Worm (Caenorhabditis elegans) whole organism, mixed stage, embryonic: ENCODE data around the gene F38A1.6.

Experiments used
- M03D4.4 ChIP-seq: sonication (generic microtip); optimal IDR thresholded peaks from 2 replicates; lab custom pipeline; 2017; ENCODE audit warnings: mild to moderate bottlenecking, missing genetic modification characterization, missing compliant biosample characterization
- bed-3 ChIP-seq: fragments of 200-800 bp; sonication (Bioruptor generic); optimal IDR thresholded peaks from 3 replicates; lab custom pipeline; 2018; ENCODE audit warnings: mild to moderate bottlenecking, missing genetic modification characterization, moderate library complexity, missing compliant biosample characterization
- ces-1 ChIP-seq: fragments of 150-350 bp; optimal IDR thresholded peaks from 2 replicates; lab custom pipeline; 2014; ENCODE audit warnings: missing biosample characterization, missing genetic modification reagents, missing genetic modification characterization
- elt-1 ChIP-seq: sonication (generic microtip); optimal IDR thresholded peaks from 2 replicates; lab custom pipeline; 2017; ENCODE audit warnings: missing genetic modification characterization, mild to moderate bottlenecking, missing compliant biosample characterization, antibody characterized with exemption, moderate library complexity, borderline replicate concordance; ENCODE audit not compliant: insufficient read depth
- lin-13 ChIP-seq: fragments of 150-350 bp; optimal IDR thresholded peaks from 2 replicates; lab custom pipeline; 2014; ENCODE audit warnings: missing biosample characterization, missing genetic modification characterization
- nhr-237 ChIP-seq: fragments of 150-350 bp; optimal IDR thresholded peaks from 2 replicates; lab custom pipeline; 2014; ENCODE audit warnings: missing biosample characterization, missing genetic modification characterization
- nhr-28 ChIP-seq: fragments of 150-350 bp; optimal IDR thresholded peaks from 2 replicates; lab custom pipeline; 2014; ENCODE audit warnings: missing biosample characterization, missing genetic modification characterization
- pha-4 ChIP-seq: fragments of 150-350 bp; optimal IDR thresholded peaks from 2 replicates; lab custom pipeline; 2018; ENCODE audit warnings: missing biosample characterization, missing genetic modification reagents, missing genetic modification characterization
- tbx-8 ChIP-seq: fragments of 200-800 bp; sonication (Bioruptor generic); optimal IDR thresholded peaks from 2 replicates; lab custom pipeline; 2018; ENCODE audit warnings: mild to moderate bottlenecking, missing genetic modification characterization, moderate library complexity, missing compliant biosample characterization
- unc-120 ChIP-seq: sonication (generic microtip); optimal IDR thresholded peaks from 2 replicates; lab custom pipeline; 2017; ENCODE audit warnings: missing genetic modification characterization, missing compliant biosample characterization; ENCODE audit not compliant: poor library complexity, severe bottlenecking

Gene F38A1.6

ce11 chrIV:1298984-1299383, 47.3 kb downstream of the F38A1.6 start:
- TF ChIP-seq tbx-8 (GFP tag; lab: Kevin White, UChicago) (no peak), nhr-28 (no peak), pha-4 (tag; lab: Kevin White, UChicago) (no peak), lin-13 (tag; lab: Kevin White, UChicago) (no peak), ces-1 (GFP tag; lab: Kevin White, UChicago) (no peak), bed-3 (GFP tag; lab: Kevin White, UChicago) (no peak), nhr-237 (tag; lab: Kevin White, UChicago) (no peak), unc-120 (no peak), M03D4.4 (tag; lab: Kevin White, UChicago) (no peak), elt-1 (tag; lab: Kevin White, UChicago) (no peak)
